Fruit fly (Drosophila melanogaster) whole organism, embryonic: Measurements from ENCODE around the gene Uch-L5R.
A peak's percentile ranks its signal among the peaks of the same experiment; 100 is the strongest.

Experiments
- CG10267 ChIP-seq: fragments of 200-800 bp; sonication (Bioruptor generic); optimal IDR thresholded peaks from 2 replicates; lab custom pipeline; 2018; ENCODE audit warnings: missing biosample characterization, mild to moderate bottlenecking, missing genetic modification characterization, moderate library complexity
- CG10321 ChIP-seq: fragments of 200-800 bp; sonication (Bioruptor generic); IDR thresholded peaks from 2 replicates; pipeline ENCODE4 v1.3.6; 2022; ENCODE audit warnings: missing biosample characterization, missing genetic modification characterization
- CG11696 ChIP-seq: fragments of 200-800 bp; sonication (Bioruptor generic); IDR thresholded peaks from 2 replicates; pipeline ENCODE4 v1.3.6; 2022; ENCODE audit warnings: missing biosample characterization, missing genetic modification characterization
- CG12155 ChIP-seq: fragments of 200-800 bp; sonication (Bioruptor generic); optimal IDR thresholded peaks from 3 replicates; lab custom pipeline; 2016; ENCODE audit warnings: missing biosample characterization, missing genetic modification characterization
- CG13287 ChIP-seq: fragments of 200-800 bp; sonication (Bioruptor generic); IDR thresholded peaks from 2 replicates; pipeline ENCODE4 v1.3.6; 2022; ENCODE audit warnings: missing biosample characterization, missing genetic modification characterization; ENCODE audit not compliant: partially characterized antibody
- CG14860 ChIP-seq: fragments of 200-800 bp; sonication (Bioruptor generic); IDR thresholded peaks from 3 replicates; pipeline ENCODE4 v1.3.6; 2022; ENCODE audit warnings: missing biosample characterization, missing genetic modification characterization; ENCODE audit not compliant: partially characterized antibody
- CG15269 ChIP-seq: fragments of 200-800 bp; sonication (Bioruptor generic); optimal IDR thresholded peaks from 2 replicates; lab custom pipeline; 2018; ENCODE audit warnings: missing biosample characterization, mild to moderate bottlenecking, missing genetic modification characterization, moderate library complexity
- CG1647 ChIP-seq: fragments of 200-800 bp; sonication (Bioruptor generic); optimal IDR thresholded peaks from 3 replicates; lab custom pipeline; 2016; ENCODE audit warnings: missing biosample characterization, missing genetic modification characterization
- CG17328 ChIP-seq: fragments of 200-800 bp; sonication (Bioruptor generic); IDR thresholded peaks from 2 replicates; pipeline ENCODE4 v1.3.6; 2022; ENCODE audit warnings: missing biosample characterization, missing genetic modification characterization
- CG1792 ChIP-seq: fragments of 200-800 bp; sonication (Bioruptor generic); optimal IDR thresholded peaks from 2 replicates; lab custom pipeline; 2016; ENCODE audit warnings: missing biosample characterization, missing genetic modification characterization
- CG2889 ChIP-seq: fragments of 200-800 bp; sonication (Bioruptor generic); IDR thresholded peaks from 3 replicates; pipeline ENCODE4 v1.3.6; 2022; ENCODE audit warnings: missing biosample characterization, missing genetic modification characterization
- CG30403 ChIP-seq: fragments of 200-800 bp; sonication (Bioruptor generic); optimal IDR thresholded peaks from 3 replicates; lab custom pipeline; 2016; ENCODE audit warnings: missing biosample characterization, missing genetic modification characterization
- CG3065 ChIP-seq: fragments of 200-800 bp; sonication (Bioruptor generic); optimal IDR thresholded peaks from 2 replicates; lab custom pipeline; 2016; ENCODE audit warnings: missing biosample characterization, missing genetic modification characterization
- CG31365 ChIP-seq: fragments of 200-800 bp; sonication (Bioruptor generic); optimal IDR thresholded peaks from 2 replicates; lab custom pipeline; 2018; ENCODE audit warnings: missing biosample characterization, mild to moderate bottlenecking, missing genetic modification characterization
- CG6683 ChIP-seq: fragments of 200-800 bp; sonication (Bioruptor generic); optimal IDR thresholded peaks from 2 replicates; lab custom pipeline; 2017; ENCODE audit warnings: missing biosample characterization, mild to moderate bottlenecking, missing genetic modification characterization, missing genetic modification reagents
- CG7839 ChIP-seq: fragments of 200-800 bp; sonication (Bioruptor generic); optimal IDR thresholded peaks from 3 replicates; lab custom pipeline; 2018; ENCODE audit warnings: missing biosample characterization, mild to moderate bottlenecking, missing genetic modification characterization, moderate library complexity
- CG8388 ChIP-seq: fragments of 200-800 bp; sonication (Bioruptor generic); optimal IDR thresholded peaks from 2 replicates; lab custom pipeline; 2019; ENCODE audit warnings: missing biosample characterization, mild to moderate bottlenecking, missing genetic modification characterization, moderate library complexity
- CG8924 ChIP-seq: fragments of 200-800 bp; optimal IDR thresholded peaks from 3 replicates; lab custom pipeline; 2019; ENCODE audit warnings: missing biosample characterization, mild to moderate bottlenecking, missing genetic modification characterization, moderate library complexity
- CG9437 ChIP-seq: fragments of 200-800 bp; sonication (Bioruptor generic); optimal IDR thresholded peaks from 2 replicates; lab custom pipeline; 2018; ENCODE audit warnings: missing biosample characterization, mild to moderate bottlenecking, missing genetic modification characterization
- CG9609 ChIP-seq: fragments of 200-800 bp; sonication (Bioruptor generic); optimal IDR thresholded peaks from 3 replicates; lab custom pipeline; 2016; ENCODE audit warnings: missing biosample characterization, missing genetic modification characterization
- D ChIP-seq, 2 experiments: fragments of 200-800 bp in 1 of 2; fragments of >200 bp in 1 of 2; sonication (Bioruptor generic) in 1 of 2; optimal IDR thresholded peaks; 2 replicates in 1 of 2; 3 replicates in 1 of 2; lab custom pipeline; 2017; ENCODE audit warnings: mild to moderate bottlenecking in 1 of 2, missing biosample characterization in 1 of 2, missing genetic modification characterization in 1 of 2, missing genetic modification reagents in 1 of 2
- Elba2 ChIP-seq: fragments of 200-800 bp; sonication (Bioruptor generic); optimal IDR thresholded peaks from 3 replicates; lab custom pipeline; 2016; ENCODE audit warnings: missing biosample characterization, missing genetic modification characterization
- Fer1 ChIP-seq: fragments of 200-800 bp; sonication (Bioruptor generic); optimal IDR thresholded peaks from 2 replicates; lab custom pipeline; 2017; ENCODE audit warnings: missing biosample characterization, mild to moderate bottlenecking, missing genetic modification characterization
- Gug ChIP-seq: fragments of 200-800 bp; sonication (Bioruptor generic); IDR thresholded peaks from 4 replicates; pipeline ENCODE4 v1.3.6; 2022; ENCODE audit warnings: missing biosample characterization, missing genetic modification characterization
- Hmr ChIP-seq: fragments of 200-800 bp; sonication (Bioruptor generic); optimal IDR thresholded peaks from 3 replicates; lab custom pipeline; 2017; ENCODE audit warnings: mild to moderate bottlenecking, missing biosample characterization, missing genetic modification reagents, missing genetic modification characterization
- Hsf ChIP-seq: fragments of 200-800 bp; sonication (Bioruptor generic); optimal IDR thresholded peaks from 3 replicates; lab custom pipeline; 2016; ENCODE audit warnings: missing biosample characterization, missing genetic modification characterization
- MESR4 ChIP-seq: fragments of 200-800 bp; sonication (Bioruptor generic); optimal IDR thresholded peaks from 2 replicates; lab custom pipeline; 2018; ENCODE audit warnings: missing biosample characterization, mild to moderate bottlenecking, missing genetic modification characterization, moderate library complexity
- Nf-YA ChIP-seq: fragments of 200-800 bp; sonication (Bioruptor generic); IDR thresholded peaks from 2 replicates; pipeline ENCODE4 v1.3.6; 2022; ENCODE audit warnings: missing biosample characterization, missing genetic modification characterization
- Oli ChIP-seq: fragments of 200-800 bp; sonication (Bioruptor generic); optimal IDR thresholded peaks from 2 replicates; lab custom pipeline; 2018; ENCODE audit warnings: missing biosample characterization, mild to moderate bottlenecking, missing genetic modification characterization, moderate library complexity
- Poxn ChIP-seq: fragments of 200-800 bp; sonication (Bioruptor generic); IDR thresholded peaks from 2 replicates; pipeline ENCODE4 v1.3.6; 2022; ENCODE audit warnings: missing biosample characterization, missing genetic modification characterization
- Sox100B ChIP-seq: fragments of 200-800 bp; sonication (Bioruptor generic); optimal IDR thresholded peaks from 3 replicates; lab custom pipeline; 2018; ENCODE audit warnings: missing biosample characterization, mild to moderate bottlenecking, missing genetic modification characterization
- Spps ChIP-seq: fragments of 200-800 bp; sonication (Bioruptor generic); optimal IDR thresholded peaks from 2 replicates; lab custom pipeline; 2018; ENCODE audit warnings: missing biosample characterization, mild to moderate bottlenecking, missing genetic modification characterization
- Sry-β ChIP-seq: fragments of 200-800 bp; sonication (Bioruptor generic); optimal IDR thresholded peaks from 2 replicates; lab custom pipeline; 2018; ENCODE audit warnings: missing biosample characterization, mild to moderate bottlenecking, missing genetic modification characterization, moderate library complexity
- ap ChIP-seq: fragments of 200-800 bp; sonication (Bioruptor generic); IDR thresholded peaks from 2 replicates; pipeline ENCODE4 v1.3.6; 2022; ENCODE audit warnings: missing biosample characterization, missing genetic modification characterization
- ash1 ChIP-seq: fragments of 200-800 bp; sonication (Bioruptor generic); optimal IDR thresholded peaks from 2 replicates; lab custom pipeline; 2018; ENCODE audit warnings: missing biosample characterization, mild to moderate bottlenecking, missing genetic modification characterization
- bsh ChIP-seq, 2 experiments: fragments of 200-800 bp; sonication (Bioruptor generic); optimal IDR thresholded peaks; 2 replicates each; lab custom pipeline; 2017 to 2018; ENCODE audit warnings: mild to moderate bottlenecking in 2 of 2, missing biosample characterization in 2 of 2, missing genetic modification characterization in 2 of 2, moderate library complexity in 1 of 2
- dati ChIP-seq: fragments of 200-800 bp; sonication (Bioruptor generic); IDR thresholded peaks from 2 replicates; pipeline ENCODE4 v1.3.6; 2022; ENCODE audit warnings: missing biosample characterization, missing genetic modification characterization
- dimm ChIP-seq: fragments of 200-800 bp; sonication (Bioruptor generic); IDR thresholded peaks from 2 replicates; pipeline ENCODE4 v1.3.6; 2022; ENCODE audit warnings: missing biosample characterization, missing genetic modification characterization
- dmrt11E ChIP-seq: fragments of 200-800 bp; sonication (Bioruptor generic); optimal IDR thresholded peaks from 3 replicates; lab custom pipeline; 2018; ENCODE audit warnings: missing biosample characterization, mild to moderate bottlenecking, missing genetic modification characterization, moderate library complexity
- grau ChIP-seq: fragments of 200-800 bp; optimal IDR thresholded peaks from 3 replicates; lab custom pipeline; 2019; ENCODE audit warnings: missing biosample characterization, mild to moderate bottlenecking, missing genetic modification characterization, moderate library complexity
- gro ChIP-seq: fragments of 200-800 bp; sonication (Bioruptor generic); optimal IDR thresholded peaks from 2 replicates; lab custom pipeline; 2016; ENCODE audit warnings: missing biosample characterization, missing genetic modification characterization
- hb ChIP-seq: fragments of 200-800 bp; sonication (Bioruptor generic); IDR thresholded peaks from 3 replicates; pipeline ENCODE4 v1.3.6; 2022; ENCODE audit warnings: missing biosample characterization, missing genetic modification characterization; ENCODE audit not compliant: partially characterized antibody
- lola ChIP-seq, 3 experiments: fragments of >200 bp in 2 of 3; fragments of 200-800 bp in 1 of 3; sonication (Bioruptor generic) in 1 of 3; optimal IDR thresholded peaks; 2 replicates each; lab custom pipeline; 2017 to 2019; ENCODE audit warnings: missing biosample characterization in 3 of 3, missing genetic modification characterization in 3 of 3, mild to moderate bottlenecking in 1 of 3, moderate library complexity in 1 of 3
- org-1 ChIP-seq: fragments of 200-800 bp; sonication (Bioruptor generic); optimal IDR thresholded peaks from 2 replicates; lab custom pipeline; 2017; ENCODE audit warnings: missing biosample characterization, missing genetic modification characterization
- phol ChIP-seq: fragments of 200-800 bp; sonication (Bioruptor generic); optimal IDR thresholded peaks from 3 replicates; lab custom pipeline; 2018; ENCODE audit warnings: missing biosample characterization, mild to moderate bottlenecking, missing genetic modification characterization, moderate library complexity
- sna ChIP-seq: fragments of 200-800 bp; sonication (Bioruptor generic); IDR thresholded peaks from 2 replicates; pipeline ENCODE4 v1.3.6; 2022; ENCODE audit warnings: missing biosample characterization, missing genetic modification characterization; ENCODE audit not compliant: partially characterized antibody
- tap ChIP-seq: fragments of 200-800 bp; optimal IDR thresholded peaks from 3 replicates; lab custom pipeline; 2019; ENCODE audit warnings: missing biosample characterization, mild to moderate bottlenecking, missing genetic modification characterization, moderate library complexity
- tio ChIP-seq: fragments of 200-800 bp; sonication (Bioruptor generic); optimal IDR thresholded peaks from 2 replicates; lab custom pipeline; 2017; ENCODE audit warnings: missing biosample characterization, missing genetic modification characterization, inconsistent platforms
- trem ChIP-seq: fragments of 200-800 bp; optimal IDR thresholded peaks from 3 replicates; lab custom pipeline; 2019; ENCODE audit warnings: missing biosample characterization, mild to moderate bottlenecking, missing genetic modification characterization, moderate library complexity

The Uch-L5R gene

dm6 chrX:12090195-12090784, 33.9 kb upstream of the Uch-L5R start (continued):
- peak; percentile 35 for TF ChIP-seq Sox100B (GFP tag; lab: Kevin White, UChicago)
- TF ChIP-seq CG8924 (tag; lab: Kevin White, UChicago), result peak; percentile 46
- no peak for TF ChIP-seq CG1792 (GFP tag; lab: Kevin White, UChicago)
- TF ChIP-seq CG8388 (GFP tag; lab: Kevin White, UChicago), result peak; percentile 18
- no peak for TF ChIP-seq CG12155
- peak; percentile 6 for TF ChIP-seq Oli (tag; lab: Kevin White, UChicago)
- no peak for TF ChIP-seq CG2889 (GFP tag; lab: Robert Waterston, UW)
- TF ChIP-seq CG10321 (GFP tag; lab: Robert Waterston, UW), result peak; percentile 63
- TF ChIP-seq phol (tag; lab: Kevin White, UChicago), result peak; percentile 50
- no peak for TF ChIP-seq CG9609
- TF ChIP-seq ap, result no peak
- TF ChIP-seq org-1 (GFP tag; lab: Kevin White, UChicago), result no peak
- TF ChIP-seq CG9437 (GFP tag; lab: Kevin White, UChicago), result peak; percentile 18
- TF ChIP-seq bsh (GFP tag; optimal IDR thresholded peaks at IDR 0.05; lab: Kevin White, UChicago), result peak in 1 of 2 experiments; percentile 40
- no peak for TF ChIP-seq CG3065 (GFP tag; lab: Kevin White, UChicago)
- TF ChIP-seq Nf-YA (GFP tag; lab: Robert Waterston, UW), result no peak
- no peak for TF ChIP-seq tap
- TF ChIP-seq Hsf, result no peak
- TF ChIP-seq Hmr (GFP tag; lab: Kevin White, UChicago), result peak; percentile 4
- peak; percentile 34 for TF ChIP-seq CG7839
- no peak for TF ChIP-seq MESR4 (GFP tag; lab: Kevin White, UChicago)
- no peak for TF ChIP-seq Elba2
- TF ChIP-seq dati (GFP tag; lab: Robert Waterston, UW), result no peak
- TF ChIP-seq tio (GFP tag; lab: Kevin White, UChicago), result no peak
- TF ChIP-seq D (optimal IDR thresholded peaks at IDR 0.05; lab: Kevin White, UChicago), result no peak
- peak; percentile 2 for TF ChIP-seq D (GFP tag; optimal IDR thresholded peaks at IDR 0.05; lab: Kevin White, UChicago)
- no peak for TF ChIP-seq hb (GFP tag; lab: Robert Waterston, UW)
- no peak for TF ChIP-seq Fer1 (GFP tag; lab: Kevin White, UChicago)
- TF ChIP-seq sna (GFP tag; lab: Robert Waterston, UW), result no peak
- peak; percentile 17 for TF ChIP-seq CG30403
- TF ChIP-seq Spps (tag; lab: Kevin White, UChicago), result peak; percentile 26
- TF ChIP-seq CG6683 (GFP tag; lab: Kevin White, UChicago), result no peak
- TF ChIP-seq dmrt11E (tag; lab: Kevin White, UChicago), result peak; percentile 72
- TF ChIP-seq CG31365 (tag; lab: Kevin White, UChicago), result no peak
- TF ChIP-seq Sry-β (GFP tag; lab: Kevin White, UChicago), result no peak
- TF ChIP-seq lola (GFP tag; optimal IDR thresholded peaks at IDR 0.05; lab: Kevin White, UChicago), result peak in 1 of 3 experiments; percentile 54
- no peak for TF ChIP-seq Poxn (GFP tag; lab: Robert Waterston, UW)
- no peak for TF ChIP-seq gro (GFP tag; lab: Kevin White, UChicago)
- peak; percentile 42 for TF ChIP-seq CG10267 (tag; lab: Kevin White, UChicago)
- TF ChIP-seq CG14860, result no peak
- no peak for TF ChIP-seq dimm (GFP tag; lab: Robert Waterston, UW)
- no peak for TF ChIP-seq CG1647 (GFP tag; lab: Kevin White, UChicago)
- TF ChIP-seq CG17328 (GFP tag; lab: Robert Waterston, UW), result peak; percentile 33; the same call in 1 of the 2 replicates
- TF ChIP-seq CG11696 (GFP tag; lab: Robert Waterston, UW), result peak; percentile 81
- TF ChIP-seq CG13287 (GFP tag; lab: Robert Waterston, UW), result no peak
- TF ChIP-seq Gug (GFP tag; lab: Robert Waterston, UW), result no peak
- peak; percentile 17 for TF ChIP-seq CG15269
- TF ChIP-seq trem (tag; lab: Kevin White, UChicago), result peak; percentile 45
- no peak for TF ChIP-seq ash1
- TF ChIP-seq grau (tag; lab: Kevin White, UChicago), result peak; percentile 37
